Worm (Caenorhabditis elegans): ENCODE results near the gene Y111B2A.2.

The Y111B2A.2 gene

DNA sequence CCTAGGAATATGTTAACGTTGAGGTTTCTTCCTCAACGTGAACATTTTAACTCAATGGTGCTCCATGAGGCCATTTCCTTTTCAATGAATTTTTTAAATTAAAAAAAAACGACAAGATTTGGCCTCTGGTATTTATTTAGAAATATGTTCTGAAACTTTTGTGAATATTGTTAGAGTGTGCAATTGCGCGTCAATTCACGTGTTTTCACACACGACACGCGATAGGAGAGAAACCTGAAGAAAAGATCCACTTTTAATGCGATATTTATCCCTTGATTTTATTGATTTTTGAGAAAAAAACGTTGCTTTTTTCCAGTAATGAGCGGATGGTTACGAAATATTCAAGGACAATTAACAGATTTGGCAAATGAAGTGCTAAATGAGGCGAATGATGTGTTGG, 3.4 kb downstream of the Y111B2A.2 start, which contains the start of gene sql-1 (continued):
- TF ChIP-seq egl-44 (GFP tag; IDR thresholded peaks at IDR 0.05) (no peak), egl-18 (GFP tag; IDR thresholded peaks at IDR 0.05) (no peak), F55B11.4 (tag; optimal IDR thresholded peaks at IDR 0.05; ENCODE audit: borderline replicate concordance, insufficient read depth) (no peak), hlh-26 (GFP tag; conservative IDR thresholded peaks at IDR 0.05) (no peak), F49E8.2 (tag; optimal IDR thresholded peaks at IDR 0.05; ENCODE audit: insufficient read depth) (peak; percentile 86), K12H6.12 (tag; optimal IDR thresholded peaks at IDR 0.05) (no peak), hrde-1 (tag; optimal IDR thresholded peaks at IDR 0.05; ENCODE audit: borderline replicate concordance) (peak; percentile 92), egrh-3 (GFP tag; IDR thresholded peaks at IDR 0.05) (no peak), T26A5.8 (tag; optimal IDR thresholded peaks at IDR 0.05) (peak; percentile 67), tbp1 (GFP tag; optimal IDR thresholded peaks at IDR 0.05) (peak; percentile 35), ZK185.1 (tag; optimal IDR thresholded peaks at IDR 0.05; ENCODE audit: poor library complexity, severe bottlenecking) (no peak), F39B2.1 (GFP tag; IDR thresholded peaks at IDR 0.05) (no peak), F23B12.7 (tag; optimal IDR thresholded peaks at IDR 0.05; ENCODE audit: insufficient read depth) (no peak), rpc-1 (optimal IDR thresholded peaks at IDR 0.05) (no peak), rpc-1 (tag; optimal IDR thresholded peaks at IDR 0.05) (no peak), xnd-1 (tag; optimal IDR thresholded peaks at IDR 0.05) (peak; percentile 17), madf-3 (GFP tag; IDR thresholded peaks at IDR 0.05) (no peak), nfyb-1 (GFP tag; IDR thresholded peaks at IDR 0.05) (0 out of 2 replicates have a peak, but pooled peaks have one; percentile 8), nfya-2 (GFP tag; IDR thresholded peaks at IDR 0.05) (peak; percentile 77; the same call in 1 of the 2 replicates), fkh-3 (tag; optimal IDR thresholded peaks at IDR 0.05) (peak; percentile 74), hmg-20 (GFP tag; IDR thresholded peaks at IDR 0.05) (no peak), repo-1 (tag; optimal IDR thresholded peaks at IDR 0.05) (peak; percentile 30), rcor-1 (GFP tag; IDR thresholded peaks at IDR 0.05) (no peak), B0261.1 (tag; optimal IDR thresholded peaks at IDR 0.05) (no peak), tlf-1 (GFP tag; optimal IDR thresholded peaks at IDR 0.05) (no peak), F57A8.1 (GFP tag; optimal IDR thresholded peaks at IDR 0.05) (no peak), lir-1 (GFP tag; conservative IDR thresholded peaks at IDR 0.05) (no peak), attf-6 (GFP tag; IDR thresholded peaks at IDR 0.05) (no peak), ceh-100 (GFP tag; IDR thresholded peaks at IDR 0.05) (0 out of 2 replicates have a peak, but pooled peaks have one; percentile 31), rec-8 (tag; optimal IDR thresholded peaks at IDR 0.05) (peak; percentile 11 to 63), unc-62 (GFP tag; optimal IDR thresholded peaks at IDR 0.05) (no peak), efl-1 (GFP tag; optimal IDR thresholded peaks at IDR 0.05) (no peak), hsf-1 (GFP tag; IDR thresholded peaks at IDR 0.05) (no peak), zfh-2 (GFP tag; conservative IDR thresholded peaks at IDR 0.05) (no peak), somi-1 (GFP tag; optimal IDR thresholded peaks at IDR 0.05) (no peak), gei-17 (GFP tag; optimal IDR thresholded peaks at IDR 0.05) (no peak), Y53F4B.3 (GFP tag; IDR thresholded peaks at IDR 0.05) (no peak), mes-4 (tag; optimal IDR thresholded peaks at IDR 0.05) (peak; percentile 41), ztf-22 (GFP tag; optimal IDR thresholded peaks at IDR 0.05) (no peak), mel-28 (tag; optimal IDR thresholded peaks at IDR 0.05; ENCODE audit: borderline replicate concordance) (no peak), dpff-1 (tag; optimal IDR thresholded peaks at IDR 0.05) (peak; percentile 50), Y67H2A.10 (GFP tag; conservative IDR thresholded peaks at IDR 0.05) (no peak), Y79H2A.3 (GFP tag; conservative IDR thresholded peaks at IDR 0.05) (no peak), ceh-40 (GFP tag; IDR thresholded peaks at IDR 0.05) (no peak), madf-8 (GFP tag; conservative IDR thresholded peaks at IDR 0.05) (no peak), cebp-1 (GFP tag; IDR thresholded peaks at IDR 0.05) (no peak), cebp-1 (tag; optimal IDR thresholded peaks at IDR 0.05) (peak; percentile 66), lin-40 (tag; optimal IDR thresholded peaks at IDR 0.05) (no peak), snpc-1.3 (tag; optimal IDR thresholded peaks at IDR 0.05; ENCODE audit: insufficient read depth) (peak; percentile 60)
